Fruit fly (Drosophila melanogaster) whole organism: Measurements from ENCODE around the gene CG3517.

Experiments
- CG8478 ChIP-seq: fragments of >200 bp; optimal IDR thresholded peaks from 2 replicates; lab custom pipeline; 2018; ENCODE audit warnings: inconsistent platforms
- EcR ChIP-seq, 2 experiments: fragments of >200 bp; optimal IDR thresholded peaks; 2 replicates each; lab custom pipeline; 2017; ENCODE audit warnings: missing biosample characterization in 2 of 2, missing genetic modification characterization in 2 of 2, missing genetic modification reagents in 2 of 2
- psq ChIP-seq: fragments of >200 bp; optimal IDR thresholded peaks from 2 replicates; lab custom pipeline; 2017

DNA sequence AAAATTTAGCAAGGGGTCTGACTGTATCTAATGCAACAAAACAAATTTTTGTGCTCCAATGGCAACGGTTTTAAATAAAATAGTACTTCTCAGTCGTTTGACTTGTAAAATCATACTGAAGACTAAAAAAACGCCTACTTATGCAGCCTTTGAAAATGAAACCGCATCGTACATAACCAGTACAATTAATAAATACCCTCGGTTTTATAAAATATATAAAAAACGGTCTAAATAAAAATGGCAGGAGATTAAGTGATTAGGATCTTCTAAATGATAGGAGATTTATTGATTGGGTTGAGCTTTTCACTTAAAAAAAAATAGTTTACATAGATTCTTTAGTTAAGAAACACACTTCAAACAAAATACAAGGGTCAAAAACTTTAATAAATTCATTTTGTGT, 50.3 kb downstream of the CG3517 start, which contains the start of gene CG3581:
- TF ChIP-seq psq (no peak), EcR (GFP tag; optimal IDR thresholded peaks at IDR 0.05; lab: Kevin White, UChicago) (no peak), CG8478 (lab: Kevin White, UChicago) (no peak)
